Worm (Caenorhabditis elegans) whole organism, midembryonic: Measurements from ENCODE around the gene Y102A11A.3.

ENCODE experiments used
- T22C8.4 ChIP-seq: fragments of 200-800 bp; sonication (Bioruptor generic); IDR thresholded peaks from 2 replicates; pipeline ENCODE4 v1.3.6; 2022; ENCODE audit warnings: missing genetic modification characterization, missing compliant biosample characterization
- cog-1 ChIP-seq: sonication (generic microtip); optimal IDR thresholded peaks from 2 replicates; lab custom pipeline; 2016; ENCODE audit warnings: missing genetic modification characterization, missing compliant biosample characterization
- flt-1 ChIP-seq: fragments of 200-800 bp; sonication (Bioruptor generic); IDR thresholded peaks from 2 replicates; pipeline ENCODE4 v1.3.6; 2022; ENCODE audit warnings: missing genetic modification characterization, missing compliant biosample characterization
- klf-2 ChIP-seq: fragments of 200-800 bp; sonication (Bioruptor generic); conservative IDR thresholded peaks from 2 replicates; pipeline ENCODE4 v1.3.6; 2022; ENCODE audit warnings: missing genetic modification reagents, missing genetic modification characterization, missing compliant biosample characterization
- med-1 ChIP-seq: sonication (generic microtip); optimal IDR thresholded peaks from 2 replicates; lab custom pipeline; 2017; ENCODE audit warnings: missing genetic modification characterization, mild to moderate bottlenecking, missing compliant biosample characterization, antibody characterized with exemption, missing genetic modification reagents; ENCODE audit not compliant: insufficient read depth
- ref-1 ChIP-seq: fragments of 200-800 bp; sonication (Bioruptor generic); conservative IDR thresholded peaks from 2 replicates; pipeline ENCODE4 v1.3.6; 2022; ENCODE audit warnings: missing genetic modification reagents, missing genetic modification characterization, missing compliant biosample characterization
- tab-1 ChIP-seq: fragments of 200-800 bp; sonication (Bioruptor generic); IDR thresholded peaks from 2 replicates; pipeline ENCODE4 v1.3.6; 2022; ENCODE audit warnings: missing genetic modification characterization, missing compliant biosample characterization
- ztf-23 ChIP-seq: fragments of 200-800 bp; sonication (Bioruptor generic); IDR thresholded peaks from 2 replicates; pipeline ENCODE4 v1.3.6; 2022; ENCODE audit warnings: missing genetic modification reagents, missing genetic modification characterization, missing compliant biosample characterization
- ztf-29 ChIP-seq: fragments of 200-800 bp; sonication (Bioruptor generic); IDR thresholded peaks from 2 replicates; pipeline ENCODE4 v1.3.6; 2022; ENCODE audit warnings: missing genetic modification reagents, missing genetic modification characterization, missing compliant biosample characterization

The Y102A11A.3 gene

DNA sequence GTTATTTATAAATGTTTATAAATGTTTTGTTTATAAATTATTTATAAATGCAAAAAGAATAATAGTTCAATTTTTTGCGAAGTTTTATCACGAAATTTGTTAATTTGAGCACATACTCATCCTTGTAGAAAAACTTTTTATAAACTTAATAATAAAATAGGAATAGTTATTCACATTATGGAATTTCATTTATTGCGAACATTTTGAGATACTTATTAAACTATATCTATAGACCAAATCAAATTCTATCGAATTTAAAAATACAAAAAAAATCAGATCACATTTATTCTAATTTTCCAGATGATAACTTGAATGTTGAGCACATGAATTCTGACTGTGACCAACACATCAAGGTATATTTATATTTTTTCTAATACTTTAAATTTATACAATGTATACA lies at the start of gene Y102A11A.3:
TSS of gene Y102A11A.3 (plus strand) at position 301 of the 400 bp plus-strand sequence.
- TF ChIP-seq flt-1 (GFP tag; lab: Robert Waterston, UW) (no peak), med-1 (GFP tag; lab: Kevin White, UChicago) (no peak), cog-1 (tag; lab: Kevin White, UChicago) (no peak), ref-1 (GFP tag; lab: Robert Waterston, UW) (no peak), klf-2 (GFP tag; lab: Robert Waterston, UW) (no peak), T22C8.4 (no peak), tab-1 (GFP tag; lab: Robert Waterston, UW) (no peak), ztf-29 (no peak), ztf-23 (GFP tag; lab: Robert Waterston, UW) (no peak)

DNA sequence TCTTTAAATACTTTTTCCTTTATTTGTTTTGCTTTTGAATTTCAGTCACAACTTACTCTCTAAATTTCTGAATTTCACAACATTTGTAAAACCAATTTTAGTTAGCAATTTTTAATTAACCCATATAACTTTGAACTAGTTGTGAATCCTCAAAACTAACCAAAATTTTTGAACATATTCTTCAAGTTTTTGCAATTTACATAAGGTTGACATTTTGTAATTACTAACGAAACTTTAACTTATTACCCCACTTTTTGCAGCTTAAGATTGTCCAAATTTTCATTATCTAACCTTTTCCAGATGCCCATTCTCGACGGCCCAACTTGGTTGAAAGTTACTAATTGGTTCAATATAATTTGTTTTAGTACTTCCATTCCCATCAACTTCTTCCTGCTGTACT lies 49.4 kb upstream of the Y102A11A.3 start, which contains the start of gene str-79:
TSS of gene str-79 (plus strand) at position 301 of the 400 bp plus-strand sequence.
- TF ChIP-seq ztf-29 (no peak), flt-1 (GFP tag; lab: Robert Waterston, UW) (no peak), cog-1 (tag; lab: Kevin White, UChicago) (no peak)

DNA sequence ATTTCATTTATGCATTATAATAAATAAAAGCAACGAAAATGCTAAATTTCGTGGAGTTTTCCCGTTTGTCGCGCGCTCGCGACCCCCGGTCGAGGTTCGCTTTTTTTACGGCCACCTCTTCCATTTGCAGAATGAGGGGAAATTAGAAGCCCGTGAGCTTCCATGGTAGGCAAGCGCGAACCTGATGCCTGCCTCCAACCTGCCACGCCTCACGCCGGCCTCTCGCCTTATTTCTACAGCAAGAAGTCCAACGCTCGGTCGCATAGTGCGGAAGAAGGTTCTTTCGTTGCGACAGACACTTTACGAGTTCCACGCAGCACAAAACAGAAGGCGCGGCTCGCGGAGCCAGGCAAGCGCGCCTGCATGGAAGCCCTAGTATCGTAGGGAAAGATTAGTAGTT lies 47.3 kb upstream of the Y102A11A.3 start:
- TF ChIP-seq klf-2 (GFP tag; lab: Robert Waterston, UW), result no peak
- TF ChIP-seq ztf-23 (GFP tag; lab: Robert Waterston, UW), result 0 out of 2 replicates have a peak, but pooled peaks have one; percentile 20
- no peak for TF ChIP-seq ztf-29
- TF ChIP-seq flt-1 (GFP tag; lab: Robert Waterston, UW), result no peak

DNA sequence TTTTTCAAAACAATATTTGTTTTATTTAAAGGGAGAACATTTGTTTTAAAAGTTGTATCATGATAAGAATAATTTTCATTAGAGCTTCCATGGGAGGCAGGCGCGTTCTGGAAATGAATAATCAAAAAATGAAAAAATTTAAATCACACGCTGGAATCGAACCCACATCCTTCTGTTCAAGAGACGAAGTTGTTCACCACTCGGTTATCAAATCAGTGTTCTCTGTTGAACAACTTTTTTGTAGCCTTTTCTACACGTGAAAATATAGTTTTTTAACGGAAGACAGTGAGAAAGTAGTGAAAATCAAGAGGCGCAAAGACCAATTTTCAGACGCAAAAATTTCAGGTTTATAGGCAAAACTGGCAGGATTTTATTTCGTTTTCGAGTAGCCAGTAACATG lies 46.2 kb upstream of the Y102A11A.3 start:
- TF ChIP-seq cog-1 (tag; lab: Kevin White, UChicago) (no peak), ztf-29 (no peak), klf-2 (GFP tag; lab: Robert Waterston, UW) (no peak), flt-1 (GFP tag; lab: Robert Waterston, UW) (no peak), ztf-23 (GFP tag; lab: Robert Waterston, UW) (no peak), ref-1 (GFP tag; lab: Robert Waterston, UW) (no peak), T22C8.4 (no peak), med-1 (GFP tag; lab: Kevin White, UChicago) (no peak)

DNA sequence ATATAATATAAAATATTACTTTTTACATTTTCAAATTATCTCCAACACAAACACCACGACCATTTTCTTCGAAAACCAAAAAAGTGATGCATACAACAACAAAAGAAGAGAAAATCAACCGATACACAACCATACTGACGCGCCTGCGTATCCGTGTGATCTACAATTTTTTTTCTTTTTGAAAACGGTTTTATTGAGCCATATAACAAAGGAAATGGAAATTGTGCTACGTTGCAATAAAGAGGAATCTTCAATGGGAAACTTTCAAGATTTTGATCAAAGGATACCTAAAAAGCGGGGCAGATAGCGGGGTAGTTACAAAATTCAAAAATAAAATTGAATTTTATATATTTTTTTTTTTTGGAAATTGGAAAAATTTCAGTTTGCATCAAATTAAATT lies 44.2 kb upstream of the Y102A11A.3 start, which contains the start of gene F52D2.5:
TSS of gene F52D2.5 (minus strand) at position 101 of the 400 bp plus-strand sequence.
- TF ChIP-seq flt-1 (GFP tag; lab: Robert Waterston, UW), result no peak

DNA sequence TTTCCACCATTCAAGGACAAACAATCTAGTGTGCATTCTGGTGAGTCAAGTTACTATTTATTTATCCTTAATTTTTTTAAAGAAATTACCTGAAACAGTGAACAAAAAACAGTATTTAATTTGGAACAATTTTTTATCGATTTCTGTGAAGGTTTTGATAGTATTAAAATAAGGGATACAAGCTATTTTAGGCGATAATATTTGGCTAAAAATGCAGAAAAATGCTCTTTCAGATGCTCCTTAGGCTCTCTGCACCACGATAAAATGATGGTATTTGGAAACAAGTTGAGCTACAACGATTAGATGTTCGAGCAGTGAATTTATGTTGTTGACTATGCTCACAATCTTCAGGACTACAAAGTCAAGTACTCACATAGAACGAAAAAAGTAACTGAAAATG lies 43.3 kb upstream of the Y102A11A.3 start, which contains the start of gene F52D2.6:
TSS of gene F52D2.6 (plus strand) at position 301 of the 400 bp plus-strand sequence.
- no peak for TF ChIP-seq flt-1 (GFP tag; lab: Robert Waterston, UW)

DNA sequence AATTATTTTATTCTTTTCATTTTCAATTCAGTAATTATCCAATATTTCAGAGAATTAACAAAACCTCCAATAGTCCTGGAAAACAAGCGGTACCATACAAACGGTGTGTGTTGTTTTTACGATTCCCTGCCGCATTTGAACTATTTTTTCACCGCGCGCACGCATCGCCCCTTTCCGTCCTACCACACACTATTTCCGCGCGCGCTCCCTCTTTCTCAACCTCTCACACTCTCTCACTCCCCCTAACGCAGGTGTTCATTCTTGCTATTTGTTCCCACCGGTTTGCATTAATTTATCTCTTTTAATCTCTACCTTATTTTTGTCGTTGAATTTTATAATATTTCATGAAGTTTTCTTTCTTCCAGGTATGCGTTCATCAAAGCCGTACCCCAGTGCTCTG lies 41.2 kb upstream of the Y102A11A.3 start, which contains the start of gene F52D2.12:
TSS of gene F52D2.12 (plus strand) at position 307 of the 400 bp plus-strand sequence.
- TF ChIP-seq ref-1 (GFP tag; lab: Robert Waterston, UW) (no peak), klf-2 (GFP tag; lab: Robert Waterston, UW) (no peak), ztf-23 (GFP tag; lab: Robert Waterston, UW) (no peak), ztf-29 (no peak)

DNA sequence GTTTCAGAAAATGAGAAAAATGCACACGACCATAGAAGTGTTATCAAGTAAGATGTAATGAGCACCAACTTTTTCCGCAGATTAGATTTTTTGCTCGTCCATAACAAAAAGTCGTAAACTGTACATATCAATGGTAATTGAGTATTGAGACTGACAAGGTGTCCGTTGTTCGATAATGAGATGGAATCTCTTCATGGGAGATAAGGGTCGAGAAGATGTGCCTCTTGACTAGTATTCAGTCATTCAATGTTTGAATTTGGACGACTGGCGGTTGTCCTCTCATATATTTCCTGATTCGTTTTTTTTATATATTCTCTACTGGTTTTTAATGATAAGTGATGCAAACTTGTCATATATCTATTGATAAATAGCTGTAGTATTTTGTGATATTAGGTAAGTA lies 37.3 kb upstream of the Y102A11A.3 start:
- TF ChIP-seq ztf-29 (no peak), flt-1 (GFP tag; lab: Robert Waterston, UW) (no peak), T22C8.4 (no peak), med-1 (GFP tag; lab: Kevin White, UChicago) (no peak), tab-1 (GFP tag; lab: Robert Waterston, UW) (no peak), ref-1 (GFP tag; lab: Robert Waterston, UW) (no peak), klf-2 (GFP tag; lab: Robert Waterston, UW) (no peak), cog-1 (tag; lab: Kevin White, UChicago) (no peak), ztf-23 (GFP tag; lab: Robert Waterston, UW) (no peak)

DNA sequence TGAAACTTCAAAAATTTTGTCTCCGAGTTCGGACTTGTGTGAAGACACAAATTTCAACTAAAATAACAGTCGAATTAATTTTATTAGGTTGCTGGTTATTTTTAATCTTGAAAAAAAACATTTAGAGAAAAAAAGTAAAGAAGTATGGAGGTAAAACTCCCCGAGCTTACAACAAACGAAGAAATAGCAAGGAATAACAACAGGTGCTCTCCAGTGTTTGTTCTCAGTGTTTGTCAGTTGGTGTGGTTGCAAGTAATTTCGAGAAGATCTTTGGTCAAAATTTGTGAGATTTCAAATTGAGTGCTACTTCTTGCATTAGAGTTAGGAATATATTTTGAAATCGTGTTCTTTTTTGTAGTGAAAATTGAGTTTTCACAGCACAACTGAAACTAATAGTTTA lies 34.1 kb upstream of the Y102A11A.3 start:
- TF ChIP-seq ztf-23 (GFP tag; lab: Robert Waterston, UW), result no peak
- TF ChIP-seq ztf-29, result no peak
- no peak for TF ChIP-seq klf-2 (GFP tag; lab: Robert Waterston, UW)
- TF ChIP-seq med-1 (GFP tag; lab: Kevin White, UChicago), result no peak
- no peak for TF ChIP-seq cog-1 (tag; lab: Kevin White, UChicago)
- no peak for TF ChIP-seq ref-1 (GFP tag; lab: Robert Waterston, UW)
- TF ChIP-seq flt-1 (GFP tag; lab: Robert Waterston, UW), result no peak
- no peak for TF ChIP-seq T22C8.4
- no peak for TF ChIP-seq tab-1 (GFP tag; lab: Robert Waterston, UW)

DNA sequence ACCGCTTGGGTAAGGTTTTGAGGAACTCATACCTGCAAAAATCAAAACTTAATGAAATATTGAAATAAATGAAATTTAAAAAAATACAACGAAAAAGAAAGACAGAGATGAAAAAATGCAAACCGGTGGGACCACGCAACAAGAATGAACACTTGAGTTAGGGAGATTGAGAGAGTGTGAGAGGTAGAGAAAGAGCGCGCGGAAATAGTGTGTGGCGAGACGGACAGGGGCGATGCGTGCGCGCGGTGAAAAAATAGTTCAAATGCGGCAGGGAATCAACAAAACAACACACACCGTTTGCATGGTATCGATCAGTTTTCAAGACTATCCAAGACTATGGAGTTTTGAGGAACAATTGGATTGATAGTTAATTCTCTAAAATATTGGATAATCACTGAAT lies 29.4 kb upstream of the Y102A11A.3 start, which contains the start of gene meg-3:
TSS of gene meg-3 (minus strand) at position 32 of the 400 bp plus-strand sequence.
- TF ChIP-seq tab-1 (GFP tag; lab: Robert Waterston, UW) (no peak), ref-1 (GFP tag; lab: Robert Waterston, UW) (no peak), cog-1 (tag; lab: Kevin White, UChicago) (no peak), ztf-29 (no peak), klf-2 (GFP tag; lab: Robert Waterston, UW) (no peak), med-1 (GFP tag; lab: Kevin White, UChicago) (no peak), T22C8.4 (no peak), flt-1 (GFP tag; lab: Robert Waterston, UW) (no peak), ztf-23 (GFP tag; lab: Robert Waterston, UW) (no peak)

DNA sequence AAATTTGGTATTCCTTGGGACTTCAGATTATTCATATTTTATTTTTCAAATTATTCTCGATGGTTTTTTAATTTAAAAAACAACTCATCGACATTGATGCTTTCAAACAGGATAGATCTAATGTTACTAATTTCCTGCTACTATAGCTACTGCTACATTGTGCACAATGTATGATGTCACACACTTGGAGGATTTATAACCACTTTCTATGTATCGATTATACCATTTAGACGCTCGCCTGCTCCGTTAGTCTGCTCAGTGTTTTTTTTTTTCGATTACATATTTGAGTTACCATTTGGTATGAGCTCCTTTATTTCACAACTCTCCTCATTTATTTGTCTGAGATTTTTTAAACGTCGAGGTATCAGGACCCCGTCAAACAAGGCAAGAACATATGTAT lies 28.5 kb upstream of the Y102A11A.3 start, which contains the start of gene Y40A1A.2:
TSS of gene Y40A1A.2 (plus strand) at position 301 of the 400 bp plus-strand sequence.
- no peak for TF ChIP-seq klf-2 (GFP tag; lab: Robert Waterston, UW)
- TF ChIP-seq ztf-29, result no peak
- TF ChIP-seq med-1 (GFP tag; lab: Kevin White, UChicago), result no peak
- TF ChIP-seq T22C8.4, result no peak
- no peak for TF ChIP-seq tab-1 (GFP tag; lab: Robert Waterston, UW)
- TF ChIP-seq cog-1 (tag; lab: Kevin White, UChicago), result no peak
